Worm (Caenorhabditis elegans) whole organism, L4 larva: ENCODE measurements around the gene C05B5.11.

Experiments used
- D1046.2 ChIP-seq: fragments of 200-800 bp; sonication (Bioruptor generic); IDR thresholded peaks from 2 replicates; pipeline ENCODE4 v1.3.6; 2022; ENCODE audit warnings: missing genetic modification characterization, missing compliant biosample characterization
- ama-1 ChIP-seq: fragments of 150-350 bp; optimal IDR thresholded peaks from 2 replicates; lab custom pipeline; 2014; ENCODE audit warnings: inconsistent platforms, mixed read lengths
- dmd-9 ChIP-seq: fragments of 200-800 bp; sonication (Bioruptor generic); IDR thresholded peaks from 2 replicates; pipeline ENCODE4 v1.3.6; 2022; ENCODE audit warnings: missing genetic modification reagents, missing genetic modification characterization, missing compliant biosample characterization
- hlh-11 ChIP-seq: fragments of 200-800 bp; sonication (Bioruptor generic); optimal IDR thresholded peaks from 2 replicates; lab custom pipeline; 2018; ENCODE audit warnings: mild to moderate bottlenecking, missing genetic modification characterization, missing compliant biosample characterization
- hlh-30 ChIP-seq: sonication (generic microtip); optimal IDR thresholded peaks from 2 replicates; lab custom pipeline; 2017; ENCODE audit warnings: antibody characterized with exemption, mild to moderate bottlenecking, missing genetic modification characterization, missing compliant biosample characterization; ENCODE audit not compliant: insufficient read depth
- lin-15B ChIP-seq: fragments of 150-350 bp; sonication (generic microtip); optimal IDR thresholded peaks from 3 replicates; lab custom pipeline; 2014; ENCODE audit warnings: missing biosample characterization, missing genetic modification characterization
- lsy-2 ChIP-seq, 2 experiments: fragments of 150-350 bp in 1 of 2; sonication (generic microtip) in 1 of 2; optimal IDR thresholded peaks; 2 replicates each; lab custom pipeline; 2014 to 2017; ENCODE audit warnings: missing biosample characterization in 2 of 2, missing genetic modification characterization in 2 of 2
- pqm-1 ChIP-seq: sonication (generic microtip); optimal IDR thresholded peaks from 2 replicates; lab custom pipeline; 2017; ENCODE audit warnings: missing biosample characterization, missing genetic modification characterization
- snpc-4 ChIP-seq: fragments of 150-350 bp; optimal IDR thresholded peaks from 2 replicates; lab custom pipeline; 2014; ENCODE audit warnings: missing biosample characterization, missing genetic modification characterization
- unc-39 ChIP-seq: sonication (generic microtip); optimal IDR thresholded peaks from 2 replicates; lab custom pipeline; 2017; ENCODE audit warnings: missing biosample characterization, missing genetic modification characterization
- zag-1 ChIP-seq: fragments of 150-350 bp; optimal IDR thresholded peaks from 2 replicates; lab custom pipeline; 2014; ENCODE audit warnings: missing biosample characterization, missing genetic modification characterization
- ztf-7 ChIP-seq: fragments of 150-350 bp; optimal IDR thresholded peaks from 2 replicates; lab custom pipeline; 2014; ENCODE audit warnings: missing biosample characterization, missing genetic modification characterization

DNA sequence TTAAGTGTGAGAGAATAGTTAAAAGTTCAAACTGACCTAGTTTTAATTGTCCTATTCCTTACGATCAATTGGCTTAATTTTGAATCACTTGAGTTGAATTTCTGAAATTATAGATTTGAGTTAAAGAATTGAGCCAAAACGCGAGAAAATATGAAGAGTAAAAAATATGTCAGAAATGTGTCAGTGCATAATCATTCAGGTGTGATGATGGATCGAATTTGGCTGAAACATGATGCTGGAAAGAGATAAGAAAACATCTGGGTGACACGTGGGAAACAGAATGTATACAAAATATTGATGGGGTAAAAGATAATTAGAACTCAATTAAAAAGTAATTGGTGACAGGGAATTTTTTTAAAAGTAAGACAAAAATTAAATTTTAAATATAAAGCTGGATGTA is 30.5 kb upstream of the C05B5.11 start, which contains the start of gene R10E12.2:
- TF ChIP-seq D1046.2 (GFP tag; lab: Robert Waterston, UW) (no peak), hlh-30 (tag; lab: Kevin White, UChicago) (no peak), snpc-4 (tag; lab: Kevin White, UChicago) (no peak), unc-39 (tag; lab: Kevin White, UChicago) (no peak), pqm-1 (tag; lab: Kevin White, UChicago) (no peak), lsy-2 (tag; optimal IDR thresholded peaks at IDR 0.05; lab: Kevin White, UChicago) (no peak), hlh-11 (tag; lab: Kevin White, UChicago) (no peak), lin-15B (tag; lab: Kevin White, UChicago) (no peak), ama-1 (lab: Kevin White, UChicago) (no peak), ztf-7 (tag; lab: Kevin White, UChicago) (no peak), zag-1 (tag; lab: Kevin White, UChicago) (no peak), dmd-9 (GFP tag; lab: Robert Waterston, UW) (no peak)
